Fruit fly (Drosophila melanogaster) whole organism, adult: ENCODE data around the gene CG6901.

Source experiments
- CG11617 ChIP-seq: fragments of 200-800 bp; sonication (Bioruptor generic); optimal IDR thresholded peaks from 2 replicates; lab custom pipeline; 2017; ENCODE audit warnings: mild to moderate bottlenecking, missing biosample characterization, missing genetic modification reagents, missing genetic modification characterization
- CG12768 ChIP-seq: fragments of 200-800 bp; sonication (Bioruptor generic); optimal IDR thresholded peaks from 2 replicates; lab custom pipeline; 2017; ENCODE audit warnings: missing biosample characterization, missing genetic modification characterization, mild to moderate bottlenecking, moderate library complexity, missing genetic modification reagents
- CG14711 ChIP-seq: fragments of 200-800 bp; sonication (Bioruptor generic); optimal IDR thresholded peaks from 2 replicates; lab custom pipeline; 2018; ENCODE audit warnings: missing biosample characterization, mild to moderate bottlenecking, missing genetic modification characterization, moderate library complexity
- CG33017 ChIP-seq: fragments of 200-800 bp; sonication (Bioruptor generic); optimal IDR thresholded peaks from 2 replicates; lab custom pipeline; 2018; ENCODE audit warnings: missing biosample characterization, mild to moderate bottlenecking, missing genetic modification characterization, moderate library complexity
- CG5204 ChIP-seq: fragments of 200-800 bp; sonication (Bioruptor generic); optimal IDR thresholded peaks from 2 replicates; lab custom pipeline; 2016; ENCODE audit warnings: missing biosample characterization, missing genetic modification characterization
- CG7045 ChIP-seq: fragments of 200-800 bp; sonication (Bioruptor generic); optimal IDR thresholded peaks from 2 replicates; lab custom pipeline; 2017; ENCODE audit warnings: missing biosample characterization, mild to moderate bottlenecking, missing genetic modification characterization
- CG7101 ChIP-seq: fragments of 200-800 bp; sonication (Bioruptor generic); optimal IDR thresholded peaks from 2 replicates; lab custom pipeline; 2018; ENCODE audit warnings: missing biosample characterization, mild to moderate bottlenecking, missing genetic modification characterization, moderate library complexity
- Clk ChIP-seq: fragments of 200-800 bp; sonication (Bioruptor generic); optimal IDR thresholded peaks from 2 replicates; lab custom pipeline; 2017; ENCODE audit warnings: missing biosample characterization, missing genetic modification characterization
- Crg-1 ChIP-seq: fragments of 200-800 bp; sonication (Bioruptor generic); optimal IDR thresholded peaks from 2 replicates; lab custom pipeline; 2016; ENCODE audit warnings: missing biosample characterization, missing genetic modification characterization
- Hr96 ChIP-seq: fragments of 200-800 bp; sonication (Bioruptor generic); optimal IDR thresholded peaks from 2 replicates; lab custom pipeline; 2016; ENCODE audit warnings: missing biosample characterization, missing genetic modification characterization
- Mnt ChIP-seq: fragments of 200-800 bp; sonication (Bioruptor generic); optimal IDR thresholded peaks from 2 replicates; lab custom pipeline; 2016; ENCODE audit warnings: missing biosample characterization, mild to moderate bottlenecking, missing genetic modification characterization
- bab1 ChIP-seq: fragments of 200-800 bp; sonication (Bioruptor generic); optimal IDR thresholded peaks from 3 replicates; lab custom pipeline; 2019; ENCODE audit warnings: missing biosample characterization, mild to moderate bottlenecking, missing genetic modification characterization, moderate library complexity
- cic ChIP-seq: fragments of 200-800 bp; sonication (Bioruptor generic); optimal IDR thresholded peaks from 2 replicates; lab custom pipeline; 2017; ENCODE audit warnings: missing biosample characterization, mild to moderate bottlenecking, missing genetic modification characterization, moderate library complexity
- cnc ChIP-seq, 2 experiments: fragments of >200 bp; optimal IDR thresholded peaks; 2 replicates each; lab custom pipeline; 2017
- kay ChIP-seq: fragments of 200-800 bp; sonication (Bioruptor generic); peaks from one replicate; lab custom pipeline; 2016; ENCODE audit warnings: missing biosample characterization, missing genetic modification characterization, borderline replicate concordance
- ovo ChIP-seq: fragments of 200-800 bp; sonication (Bioruptor generic); optimal IDR thresholded peaks from 2 replicates; lab custom pipeline; 2016; ENCODE audit warnings: missing biosample characterization, missing genetic modification characterization
- pad ChIP-seq: fragments of 200-800 bp; sonication (Bioruptor generic); optimal IDR thresholded peaks from 3 replicates; lab custom pipeline; 2017; ENCODE audit warnings: missing biosample characterization, missing genetic modification characterization, mild to moderate bottlenecking, moderate library complexity, missing genetic modification reagents
- tj ChIP-seq: fragments of 200-800 bp; sonication (Bioruptor generic); optimal IDR thresholded peaks from 3 replicates; lab custom pipeline; 2017; ENCODE audit warnings: missing biosample characterization, mild to moderate bottlenecking, missing genetic modification characterization, moderate library complexity
- toe ChIP-seq: fragments of 200-800 bp; sonication (Bioruptor generic); optimal IDR thresholded peaks from 2 replicates; lab custom pipeline; 2016; ENCODE audit warnings: missing biosample characterization, missing genetic modification characterization

Gene CG6901

DNA sequence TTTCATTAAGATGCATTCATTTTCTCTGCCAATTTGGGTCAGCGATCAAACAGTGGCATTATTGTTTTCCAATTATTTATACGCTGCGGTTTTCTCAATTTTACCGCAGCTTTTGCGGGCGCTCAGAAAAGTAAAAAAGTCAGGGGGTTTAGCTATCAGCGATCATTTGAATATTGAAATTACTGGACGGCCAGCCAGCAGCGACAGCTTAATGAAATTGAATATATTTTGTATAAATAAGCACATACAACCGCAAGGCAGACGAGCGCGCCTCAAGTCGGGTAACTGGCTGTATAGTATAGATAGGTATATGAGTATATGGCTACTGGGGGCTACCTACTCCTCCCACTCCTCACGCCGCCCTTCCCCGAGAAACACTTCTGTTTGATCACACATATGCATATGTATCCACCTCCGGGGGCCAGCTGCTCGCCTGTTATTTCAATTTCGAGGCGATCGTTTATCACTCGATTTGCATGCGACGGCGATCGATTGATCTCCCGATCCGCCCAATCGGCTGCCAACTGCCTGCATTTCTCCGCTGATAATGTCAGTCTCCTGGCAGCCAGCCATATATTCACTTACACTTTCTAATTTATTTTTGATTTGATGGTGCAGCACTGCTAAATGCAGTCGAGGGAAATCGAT, 33.1 kb downstream of the CG6901 start:
- TF ChIP-seq Crg-1 (GFP tag; lab: Kevin White, UChicago), result no peak
- TF ChIP-seq CG11617 (GFP tag; lab: Kevin White, UChicago), result peak; percentile 67
- peak; percentile 70 for TF ChIP-seq kay (GFP tag; lab: Kevin White, UChicago)
- peak; percentile 52 for TF ChIP-seq cic (GFP tag; lab: Kevin White, UChicago)
- TF ChIP-seq CG5204 (GFP tag; lab: Kevin White, UChicago), result peak; percentile 31
- TF ChIP-seq Clk (GFP tag; lab: Kevin White, UChicago), result no peak
- TF ChIP-seq Hr96 (GFP tag; lab: Kevin White, UChicago), result peak; percentile 36
- TF ChIP-seq tj, result peak; percentile 29
- peak; percentile 2 for TF ChIP-seq ovo (GFP tag; lab: Kevin White, UChicago)

DNA sequence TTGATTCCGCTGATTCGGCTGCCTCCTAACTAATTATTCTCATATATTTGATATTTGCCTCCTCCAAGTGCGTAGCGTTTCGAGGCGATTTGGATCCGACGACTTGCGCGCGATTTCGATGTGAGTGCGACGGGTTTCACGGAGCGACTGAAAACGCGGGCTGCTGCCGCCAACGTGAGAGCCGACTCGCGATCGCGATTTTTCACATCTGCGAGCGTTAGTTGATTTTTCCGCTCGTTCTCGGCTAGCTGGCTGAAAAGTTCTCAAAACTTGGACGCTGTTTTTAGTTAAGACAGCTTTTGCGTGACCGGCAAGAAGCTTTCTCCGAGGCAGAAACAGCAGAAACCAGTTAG, 33.6 kb downstream of the CG6901 start, which contains the start of gene CG10311:
Gene CG10311, minus strand, starts transcription at position 153 of the 353 bp plus-strand sequence.
- TF ChIP-seq Clk (GFP tag; lab: Kevin White, UChicago) (no peak), toe (GFP tag; lab: Kevin White, UChicago) (no peak), CG11617 (GFP tag; lab: Kevin White, UChicago) (peak; percentile 38), Mnt (peak; percentile 30), CG14711 (tag; lab: Kevin White, UChicago) (no peak)

DNA sequence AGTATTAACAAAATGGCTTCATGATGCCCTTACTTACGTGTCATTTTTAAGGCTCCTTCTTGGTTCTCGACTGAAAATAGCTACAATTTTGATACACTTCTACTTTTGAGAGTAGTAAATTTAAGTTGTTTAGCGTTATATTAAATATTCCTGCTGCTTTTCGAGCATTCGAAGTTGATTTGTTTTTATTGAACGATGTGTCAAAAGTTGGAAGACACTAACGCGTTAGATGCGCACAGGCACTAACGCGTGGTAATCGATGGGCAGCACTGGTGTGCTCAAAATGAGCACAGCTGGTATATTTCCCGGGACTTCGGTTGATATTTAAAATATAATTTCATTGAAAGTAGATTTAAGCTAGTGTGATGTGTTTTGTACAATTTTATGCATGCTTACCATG, 35.9 kb downstream of the CG6901 start, which contains the start of gene CG17931:
Gene CG17931, minus strand, starts transcription at position 369 of the 400 bp plus-strand sequence.
- TF ChIP-seq CG12768 (GFP tag; lab: Kevin White, UChicago) (no peak), CG7101 (tag; lab: Kevin White, UChicago) (peak; percentile 2), Hr96 (GFP tag; lab: Kevin White, UChicago) (no peak), bab1 (GFP tag; lab: Kevin White, UChicago) (peak; percentile 63), Mnt (no peak), Clk (GFP tag; lab: Kevin White, UChicago) (no peak), cic (GFP tag; lab: Kevin White, UChicago) (no peak), ovo (GFP tag; lab: Kevin White, UChicago) (no peak), pad (GFP tag; lab: Kevin White, UChicago) (no peak), CG11617 (GFP tag; lab: Kevin White, UChicago) (no peak), Crg-1 (GFP tag; lab: Kevin White, UChicago) (peak; percentile 21), CG7045 (GFP tag; lab: Kevin White, UChicago) (no peak), tj (no peak), kay (GFP tag; lab: Kevin White, UChicago) (no peak), cnc (optimal IDR thresholded peaks at IDR 0.05; lab: Kevin White, UChicago) (no peak), CG5204 (GFP tag; lab: Kevin White, UChicago) (no peak), CG33017 (no peak)

DNA sequence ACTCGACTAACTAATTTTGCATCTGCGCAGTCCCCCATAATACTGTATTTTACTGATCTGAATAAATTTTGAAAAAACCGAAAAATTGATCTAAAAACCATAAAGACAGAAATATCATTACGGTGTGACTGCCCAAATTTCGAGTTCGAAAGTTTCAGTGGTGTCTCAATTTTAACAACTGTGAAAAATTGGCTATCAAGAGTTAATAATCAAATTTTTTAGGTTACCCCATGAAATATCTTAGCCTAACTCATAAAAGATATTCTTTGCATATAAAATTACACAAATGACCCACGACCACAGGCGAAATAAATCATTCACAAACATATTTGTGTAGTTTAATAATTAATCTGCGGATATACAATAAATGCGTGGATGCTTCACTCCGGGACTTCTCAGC, 36.8 kb downstream of the CG6901 start, which contains the start of gene CG42446:
Gene CG42446, minus strand, starts transcription at position 101 of the 400 bp plus-strand sequence.
- no peak for TF ChIP-seq CG12768 (GFP tag; lab: Kevin White, UChicago)
- no peak for TF ChIP-seq pad (GFP tag; lab: Kevin White, UChicago)
- no peak for TF ChIP-seq CG7045 (GFP tag; lab: Kevin White, UChicago)
- TF ChIP-seq Crg-1 (GFP tag; lab: Kevin White, UChicago), result no peak
- TF ChIP-seq bab1 (GFP tag; lab: Kevin White, UChicago), result no peak
- TF ChIP-seq CG33017, result no peak
- no peak for TF ChIP-seq cnc (optimal IDR thresholded peaks at IDR 0.05; lab: Kevin White, UChicago)
- TF ChIP-seq Hr96 (GFP tag; lab: Kevin White, UChicago), result no peak
- TF ChIP-seq ovo (GFP tag; lab: Kevin White, UChicago), result no peak
- no peak for TF ChIP-seq CG7101 (tag; lab: Kevin White, UChicago)
- no peak for TF ChIP-seq toe (GFP tag; lab: Kevin White, UChicago)

DNA sequence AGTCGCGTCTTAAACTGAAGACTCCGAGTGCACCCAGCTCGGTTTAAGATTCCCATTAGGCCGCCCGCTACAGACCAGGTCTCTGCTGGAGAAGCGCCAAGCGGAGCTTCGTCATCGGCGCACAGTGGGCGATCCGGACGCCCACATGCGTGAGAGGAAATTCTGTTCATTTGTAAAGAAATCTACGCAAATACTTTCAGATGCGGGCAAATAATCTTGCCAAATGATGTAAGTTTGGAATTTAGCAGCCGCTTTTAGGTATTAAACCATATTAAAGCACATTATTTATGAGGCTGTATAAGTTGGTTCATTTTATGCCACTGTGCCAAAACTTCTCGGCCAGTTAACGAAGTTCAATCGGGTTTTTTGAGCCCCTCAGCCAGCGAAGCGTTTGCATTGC, 45.1 kb downstream of the CG6901 start, which contains the start of gene js:
Gene js, minus strand, starts transcription at position 19 of the 400 bp plus-strand sequence.
- TF ChIP-seq CG7101 (tag; lab: Kevin White, UChicago) (no peak), CG7045 (GFP tag; lab: Kevin White, UChicago) (no peak), bab1 (GFP tag; lab: Kevin White, UChicago) (no peak), Clk (GFP tag; lab: Kevin White, UChicago) (no peak), CG14711 (tag; lab: Kevin White, UChicago) (no peak), pad (GFP tag; lab: Kevin White, UChicago) (no peak), CG5204 (GFP tag; lab: Kevin White, UChicago) (no peak), tj (no peak)

DNA sequence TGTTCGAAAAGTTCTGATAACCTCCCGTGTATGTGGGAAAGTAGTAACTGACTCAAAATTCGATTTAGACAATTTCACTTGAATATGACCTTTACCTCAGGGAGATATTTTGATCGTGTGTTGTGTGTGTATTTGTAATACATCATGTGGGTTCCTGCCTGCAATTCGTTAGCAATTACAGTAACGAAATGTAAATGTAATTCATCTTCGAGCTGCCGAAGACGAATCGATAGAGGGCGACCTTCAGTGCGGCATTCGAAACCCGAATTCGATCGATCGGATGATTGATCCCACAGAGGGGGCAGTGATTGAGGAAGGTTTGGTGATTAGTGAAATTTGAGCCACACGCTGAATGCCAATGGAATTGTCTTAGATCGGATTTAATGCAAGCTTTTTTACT, 47.2 kb downstream of the CG6901 start, which contains the start of gene CG10317:
Gene CG10317, minus strand, starts transcription at position 101 of the 400 bp plus-strand sequence.
- TF ChIP-seq Crg-1 (GFP tag; lab: Kevin White, UChicago) (no peak), cic (GFP tag; lab: Kevin White, UChicago) (no peak), CG7101 (tag; lab: Kevin White, UChicago) (no peak), CG5204 (GFP tag; lab: Kevin White, UChicago) (no peak), tj (no peak), CG12768 (GFP tag; lab: Kevin White, UChicago) (no peak), kay (GFP tag; lab: Kevin White, UChicago) (no peak), Clk (GFP tag; lab: Kevin White, UChicago) (no peak)
